Worm (Caenorhabditis elegans) whole organism, L1 larva: ENCODE results near the gene klo-1.

ENCODE experiments used
- C04F5.9 ChIP-seq: sonication (generic microtip); optimal IDR thresholded peaks from 2 replicates; lab custom pipeline; 2016; ENCODE audit warnings: missing genetic modification characterization, missing compliant biosample characterization
- C16A3.4 ChIP-seq: fragments of 150-350 bp; optimal IDR thresholded peaks from 2 replicates; lab custom pipeline; 2014; ENCODE audit warnings: missing biosample characterization, missing genetic modification characterization
- F16B12.6 ChIP-seq: fragments of 150-350 bp; optimal IDR thresholded peaks from 2 replicates; lab custom pipeline; 2014; ENCODE audit warnings: missing biosample characterization, missing genetic modification characterization
- alr-1 ChIP-seq: fragments of 200-800 bp; sonication (Bioruptor generic); optimal IDR thresholded peaks from 2 replicates; lab custom pipeline; 2018; ENCODE audit warnings: borderline replicate concordance, mild to moderate bottlenecking, missing genetic modification characterization, missing compliant biosample characterization
- ceh-8 ChIP-seq: fragments of 200-800 bp; sonication (Bioruptor generic); optimal IDR thresholded peaks from 2 replicates; lab custom pipeline; 2018; ENCODE audit warnings: mild to moderate bottlenecking, missing genetic modification characterization, moderate library complexity, missing compliant biosample characterization
- ceh-82 ChIP-seq, 3 experiments: fragments of 150-350 bp in 1 of 3; sonication (generic microtip) in 2 of 3; optimal IDR thresholded peaks; 2 replicates each; lab custom pipeline; 2014 to 2017; ENCODE audit warnings: missing biosample characterization in 3 of 3, missing genetic modification characterization in 3 of 3
- ceh-88 ChIP-seq: fragments of 200-800 bp; sonication (Bioruptor generic); IDR thresholded peaks from 2 replicates; pipeline ENCODE4 v1.3.6; 2022; ENCODE audit warnings: missing genetic modification characterization, missing compliant biosample characterization
- ces-1 ChIP-seq: fragments of 150-350 bp; optimal IDR thresholded peaks from 2 replicates; lab custom pipeline; 2014; ENCODE audit warnings: missing biosample characterization, missing genetic modification reagents, missing genetic modification characterization
- dpl-1 ChIP-seq, 3 experiments: fragments of 150-350 bp in 2 of 3; sonication (generic microtip) in 1 of 3; optimal IDR thresholded peaks; 2 replicates each; lab custom pipeline; 2014 to 2017; ENCODE audit warnings: missing biosample characterization in 3 of 3, missing genetic modification characterization in 3 of 3, missing genetic modification reagents in 3 of 3
- efl-1 ChIP-seq, 4 experiments: fragments of 150-350 bp; optimal IDR thresholded peaks in 3 of 4; peaks in 1 of 4; 1 replicate in 1 of 4; 2 replicates in 3 of 4; lab custom pipeline; 2014; ENCODE audit warnings: missing biosample characterization in 2 of 4, missing genetic modification characterization in 2 of 4, missing genetic modification reagents in 2 of 4
- efl-3 ChIP-seq: fragments of 200-800 bp; sonication (Bioruptor generic); optimal IDR thresholded peaks from 2 replicates; lab custom pipeline; 2018; ENCODE audit warnings: mild to moderate bottlenecking, missing genetic modification characterization, missing compliant biosample characterization
- egl-13 ChIP-seq: sonication (generic microtip); optimal IDR thresholded peaks from 2 replicates; lab custom pipeline; 2016; ENCODE audit warnings: missing genotype, missing genetic modification reagents, missing genetic modification characterization, missing compliant biosample characterization
- egl-27 ChIP-seq, 2 experiments: fragments of 150-350 bp in 1 of 2; sonication (generic microtip); optimal IDR thresholded peaks; 3 replicates each; lab custom pipeline; 2017 to 2018; ENCODE audit warnings: missing biosample characterization in 2 of 2, missing genetic modification characterization in 2 of 2, missing genetic modification reagents in 2 of 2
- fkh-10 ChIP-seq: sonication (generic microtip); optimal IDR thresholded peaks from 2 replicates; lab custom pipeline; 2017; ENCODE audit warnings: missing biosample characterization, missing genetic modification reagents, missing genetic modification characterization
- fkh-4 ChIP-seq: sonication (generic microtip); optimal IDR thresholded peaks from 2 replicates; lab custom pipeline; 2016; ENCODE audit warnings: missing compliant biosample characterization, missing genetic modification characterization, borderline replicate concordance
- fkh-8 ChIP-seq: sonication (generic microtip); optimal IDR thresholded peaks from 2 replicates; lab custom pipeline; 2016; ENCODE audit warnings: mild to moderate bottlenecking, missing genetic modification characterization, missing compliant biosample characterization
- isw-1 ChIP-seq: fragments of 200-800 bp; sonication (Bioruptor generic); IDR thresholded peaks from 2 replicates; pipeline ENCODE4 v1.3.6; 2022; ENCODE audit warnings: missing genetic modification characterization, missing compliant biosample characterization
- lin-39 ChIP-seq: fragments of 150-350 bp; optimal IDR thresholded peaks from 2 replicates; lab custom pipeline; 2014; ENCODE audit warnings: missing biosample characterization, missing genetic modification reagents, missing genetic modification characterization
- lsy-2 ChIP-seq, 2 experiments: fragments of 150-350 bp; optimal IDR thresholded peaks; 2 replicates each; lab custom pipeline; 2014; ENCODE audit warnings: missing biosample characterization in 2 of 2, missing genetic modification characterization in 2 of 2
- mdl-1 ChIP-seq, 2 experiments: fragments of 150-350 bp; optimal IDR thresholded peaks; 2 replicates each; lab custom pipeline; 2014 to 2017; ENCODE audit warnings: missing biosample characterization in 2 of 2, missing genetic modification characterization in 2 of 2, inconsistent platforms in 1 of 2
- mef-2 ChIP-seq: fragments of 150-350 bp; optimal IDR thresholded peaks from 2 replicates; lab custom pipeline; 2014; ENCODE audit warnings: missing biosample characterization, missing genetic modification characterization
- mep-1 ChIP-seq: fragments of 150-350 bp; optimal IDR thresholded peaks from 2 replicates; lab custom pipeline; 2014; ENCODE audit warnings: missing biosample characterization, missing genetic modification characterization
- nhr-11 ChIP-seq: fragments of 150-350 bp; optimal IDR thresholded peaks from 2 replicates; lab custom pipeline; 2014; ENCODE audit warnings: missing biosample characterization, missing genetic modification characterization
- nhr-12 ChIP-seq: sonication (generic microtip); optimal IDR thresholded peaks from 2 replicates; lab custom pipeline; 2017; ENCODE audit warnings: missing biosample characterization, missing genetic modification characterization
- nhr-28 ChIP-seq: fragments of 150-350 bp; optimal IDR thresholded peaks from 2 replicates; lab custom pipeline; 2014; ENCODE audit warnings: missing biosample characterization, missing genetic modification characterization
- nhr-47 ChIP-seq: sonication (generic microtip); optimal IDR thresholded peaks from 2 replicates; lab custom pipeline; 2016; ENCODE audit warnings: mild to moderate bottlenecking, missing genetic modification characterization, moderate library complexity, missing compliant biosample characterization
- nhr-77 ChIP-seq: fragments of 150-350 bp; optimal IDR thresholded peaks from 2 replicates; lab custom pipeline; 2014; ENCODE audit warnings: missing biosample characterization, missing genetic modification characterization
- pax-3 ChIP-seq: fragments of 200-800 bp; sonication (Bioruptor generic); optimal IDR thresholded peaks from 2 replicates; lab custom pipeline; 2018; ENCODE audit warnings: mild to moderate bottlenecking, missing genetic modification characterization, moderate library complexity, missing compliant biosample characterization
- rnt-1 ChIP-seq: sonication (generic microtip); optimal IDR thresholded peaks from 2 replicates; lab custom pipeline; 2016; ENCODE audit warnings: mild to moderate bottlenecking, missing genetic modification characterization, moderate library complexity, missing compliant biosample characterization
- snpc-4 ChIP-seq: fragments of 150-350 bp; optimal IDR thresholded peaks from 2 replicates; lab custom pipeline; 2014; ENCODE audit warnings: missing biosample characterization, missing genetic modification characterization
- sox-4 ChIP-seq: sonication (generic microtip); optimal IDR thresholded peaks from 2 replicates; lab custom pipeline; 2016; ENCODE audit warnings: missing genetic modification characterization, missing compliant biosample characterization
- sup-37 ChIP-seq: fragments of 200-800 bp; sonication (Bioruptor generic); optimal IDR thresholded peaks from 2 replicates; lab custom pipeline; 2018; ENCODE audit warnings: mild to moderate bottlenecking, missing genetic modification characterization, missing compliant biosample characterization
- tbx-2 ChIP-seq: sonication (generic microtip); optimal IDR thresholded peaks from 2 replicates; lab custom pipeline; 2016; ENCODE audit warnings: missing genetic modification characterization, missing compliant biosample characterization
- tlp-1 ChIP-seq: fragments of 150-350 bp; optimal IDR thresholded peaks from 2 replicates; lab custom pipeline; 2014; ENCODE audit warnings: missing biosample characterization, missing genetic modification characterization
- unc-130 ChIP-seq: fragments of 150-350 bp; optimal IDR thresholded peaks from 2 replicates; lab custom pipeline; 2017; ENCODE audit warnings: missing biosample characterization, missing genetic modification characterization, inconsistent platforms
- unc-30 ChIP-seq: sonication (generic microtip); optimal IDR thresholded peaks from 2 replicates; lab custom pipeline; 2017; ENCODE audit warnings: missing biosample characterization, missing genetic modification characterization
- unc-98 ChIP-seq: fragments of 200-800 bp; sonication (Bioruptor generic); IDR thresholded peaks from 2 replicates; pipeline ENCODE4 v1.3.6; 2022; ENCODE audit warnings: missing genetic modification characterization, missing compliant biosample characterization
- xbp-1 ChIP-seq: sonication (generic microtip); optimal IDR thresholded peaks from 2 replicates; lab custom pipeline; 2016; ENCODE audit warnings: missing genetic modification characterization, missing compliant biosample characterization
- zag-1 ChIP-seq: fragments of 150-350 bp; optimal IDR thresholded peaks from 2 replicates; lab custom pipeline; 2014; ENCODE audit warnings: missing biosample characterization, missing genetic modification characterization
- ztf-11 ChIP-seq, 2 experiments: sonication (generic microtip); optimal IDR thresholded peaks; 2 replicates each; lab custom pipeline; 2016 to 2017; ENCODE audit warnings: missing genetic modification characterization in 2 of 2, missing biosample characterization in 1 of 2, missing compliant biosample characterization in 1 of 2
- ztf-4 ChIP-seq: fragments of 150-350 bp; optimal IDR thresholded peaks from 2 replicates; lab custom pipeline; 2014; ENCODE audit warnings: missing biosample characterization, missing genetic modification characterization

Gene klo-1

DNA sequence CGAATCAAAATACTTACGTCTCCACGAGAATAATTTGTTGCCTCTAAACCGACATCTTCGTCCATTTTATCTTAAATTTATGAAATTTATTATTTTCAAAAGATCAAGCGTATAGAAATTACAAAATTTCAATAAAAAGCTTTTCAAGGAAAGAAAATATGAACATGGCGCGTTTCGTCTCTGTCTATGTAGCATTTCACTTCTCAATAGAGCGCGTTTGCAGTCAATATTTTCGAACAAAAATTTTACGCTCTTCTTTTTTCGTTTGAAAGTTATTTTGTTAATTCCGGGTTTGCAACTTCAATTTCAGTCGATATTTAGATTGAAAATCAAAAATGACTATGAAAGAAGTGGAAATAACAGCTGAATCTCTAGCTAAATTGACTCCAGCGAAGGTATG is 26.2 kb upstream of the klo-1 start, which contains the start of the genes hcf-1 and swd-2.2 (continued):
- TF ChIP-seq zag-1 (tag; lab: Kevin White, UChicago): no peak
- TF ChIP-seq dpl-1 (GFP tag; optimal IDR thresholded peaks at IDR 0.05; lab: Kevin White, UChicago): peak; percentile 41 to 77 (median 61)

DNA sequence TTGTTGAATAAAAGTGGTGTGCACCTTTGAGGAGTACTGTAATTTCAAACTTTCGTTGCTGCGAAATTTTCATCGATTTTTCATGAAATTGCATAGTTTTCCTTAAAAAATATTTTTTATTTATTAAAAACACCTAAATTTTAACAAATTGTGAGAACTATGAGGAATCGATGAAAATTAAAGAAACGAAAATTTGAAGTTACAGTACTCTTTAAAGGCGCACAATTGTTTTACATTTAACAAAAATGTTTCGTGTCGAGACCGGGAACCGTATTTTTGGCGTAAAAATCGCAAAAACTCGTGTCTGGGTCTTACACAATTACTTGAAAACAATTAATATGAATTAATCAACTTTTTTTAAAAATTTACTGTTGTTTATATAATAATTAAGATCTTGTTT is 22.1 kb upstream of the klo-1 start, which contains the start of gene rdl-1:
Gene rdl-1 (minus strand): TSS at position 101 of the 400 bp plus-strand sequence.
- TF ChIP-seq isw-1 (GFP tag; lab: Robert Waterston, UW): no peak
- TF ChIP-seq nhr-77: no peak
- no peak for TF ChIP-seq unc-130
- no peak for TF ChIP-seq tlp-1 (tag; lab: Kevin White, UChicago)
- no peak for TF ChIP-seq unc-98
- no peak for TF ChIP-seq snpc-4 (tag; lab: Kevin White, UChicago)

DNA sequence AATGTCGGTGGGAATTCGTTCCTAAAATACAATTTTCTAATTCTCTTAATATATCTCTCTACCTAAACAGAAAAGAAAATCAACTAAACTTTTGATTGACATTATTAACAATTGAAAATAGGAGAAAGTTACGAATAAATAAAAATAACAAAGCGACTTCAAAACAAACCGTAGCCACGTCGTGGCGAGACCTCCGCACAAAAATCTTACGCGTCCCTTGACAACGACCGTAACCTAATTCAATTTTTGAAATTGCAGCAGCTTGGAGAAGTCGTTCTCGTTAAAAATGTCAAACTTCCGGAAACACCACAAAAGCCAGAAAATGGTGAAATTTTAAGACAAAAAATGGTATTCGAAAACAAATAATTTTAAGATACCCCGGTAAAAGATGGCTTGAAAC is 16.3 kb upstream of the klo-1 start:
- TF ChIP-seq ztf-4 (tag; lab: Kevin White, UChicago) (no peak), fkh-10 (GFP tag; lab: Kevin White, UChicago) (no peak), ceh-8 (GFP tag; lab: Kevin White, UChicago) (no peak), nhr-77 (no peak), C16A3.4 (tag; lab: Kevin White, UChicago) (no peak), efl-1 (optimal IDR thresholded peaks at IDR 0.05; lab: Kevin White, UChicago) (no peak), efl-1 (GFP tag; optimal IDR thresholded peaks at IDR 0.05 in 1 of 2; lab: Kevin White, UChicago) (no peak), ceh-88 (GFP tag; lab: Robert Waterston, UW) (no peak), mef-2 (tag; lab: Kevin White, UChicago) (no peak), mep-1 (tag; lab: Kevin White, UChicago) (no peak), nhr-47 (tag; lab: Kevin White, UChicago) (no peak), unc-30 (tag; lab: Kevin White, UChicago) (no peak), tbx-2 (tag; lab: Kevin White, UChicago) (no peak), sup-37 (GFP tag; lab: Kevin White, UChicago) (no peak), xbp-1 (tag; lab: Kevin White, UChicago) (no peak), efl-3 (GFP tag; lab: Kevin White, UChicago) (no peak)

DNA sequence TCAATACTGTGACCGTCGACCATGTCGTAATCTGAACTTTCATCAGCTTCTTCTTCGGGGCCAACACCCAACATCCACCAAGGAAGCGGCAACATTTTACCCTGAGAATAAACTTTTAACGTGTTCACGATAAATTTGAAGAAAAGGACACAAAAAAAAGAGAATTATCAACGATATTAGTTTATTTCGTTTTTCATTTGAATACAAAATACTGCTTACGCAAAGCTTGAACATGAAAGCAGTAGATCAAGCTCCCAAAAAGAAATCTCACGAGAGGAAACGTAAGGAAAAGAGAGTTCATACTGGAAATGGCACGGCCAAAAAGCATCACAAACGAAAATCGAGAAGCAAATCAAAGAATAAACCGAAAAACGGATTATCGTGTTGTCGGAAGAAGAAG is 15.7 kb upstream of the klo-1 start, which contains the start of the genes C46A5.6 and C46A5.1:
Gene C46A5.6 (minus strand): TSS at position 101 of the 400 bp plus-strand sequence.
Gene C46A5.1 (plus strand): TSS at position 184 of the 400 bp plus-strand sequence.
- TF ChIP-seq lin-39 (tag; lab: Kevin White, UChicago) (no peak), fkh-8 (tag; lab: Kevin White, UChicago) (no peak), nhr-11 (no peak), nhr-77 (no peak), fkh-4 (tag; lab: Kevin White, UChicago) (no peak), egl-27 (tag; optimal IDR thresholded peaks at IDR 0.05; lab: Kevin White, UChicago) (no peak), isw-1 (GFP tag; lab: Robert Waterston, UW) (no peak), nhr-28 (tag; lab: Kevin White, UChicago) (no peak), alr-1 (tag; lab: Kevin White, UChicago) (no peak), unc-130 (no peak), C04F5.9 (tag; lab: Kevin White, UChicago) (no peak), sox-4 (tag; lab: Kevin White, UChicago) (no peak), rnt-1 (tag; lab: Kevin White, UChicago) (no peak), ztf-11 (tag; optimal IDR thresholded peaks at IDR 0.05; lab: Kevin White, UChicago) (no peak), unc-98 (no peak)

DNA sequence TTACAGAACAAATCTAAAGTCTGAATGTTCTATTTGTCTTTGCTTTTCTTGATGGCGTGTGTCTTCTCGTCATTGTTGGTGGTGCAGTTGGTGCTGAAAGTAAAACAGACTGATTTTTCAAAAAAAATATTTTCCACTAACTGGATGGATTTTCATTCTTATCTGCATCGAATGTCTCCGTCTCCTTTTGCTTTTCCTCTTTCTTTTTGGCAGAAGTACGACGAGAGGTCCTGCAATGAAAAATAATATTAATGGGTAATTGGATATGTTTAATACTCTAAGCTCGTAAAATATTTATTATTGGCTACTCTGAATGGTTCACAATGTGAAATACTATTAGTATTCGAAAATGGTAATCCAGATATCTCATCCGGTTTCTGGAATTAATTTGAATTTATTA is 12.1 kb upstream of the klo-1 start, which contains the start of gene del-7:
Gene del-7 (plus strand): TSS at position 301 of the 400 bp plus-strand sequence.
- no peak for TF ChIP-seq fkh-10 (GFP tag; lab: Kevin White, UChicago)
- no peak for TF ChIP-seq egl-13 (tag; lab: Kevin White, UChicago)
- no peak for TF ChIP-seq ceh-82 (tag; optimal IDR thresholded peaks at IDR 0.05; lab: Kevin White, UChicago)
- TF ChIP-seq efl-3 (GFP tag; lab: Kevin White, UChicago): no peak
- TF ChIP-seq mdl-1 (tag; optimal IDR thresholded peaks at IDR 0.05; lab: Kevin White, UChicago): no peak
- TF ChIP-seq lsy-2 (tag; optimal IDR thresholded peaks at IDR 0.05; lab: Kevin White, UChicago): no peak
- no peak for TF ChIP-seq pax-3 (tag; lab: Kevin White, UChicago)
- TF ChIP-seq fkh-4 (tag; lab: Kevin White, UChicago): no peak
- no peak for TF ChIP-seq dpl-1 (GFP tag; optimal IDR thresholded peaks at IDR 0.05; lab: Kevin White, UChicago)
- no peak for TF ChIP-seq nhr-47 (tag; lab: Kevin White, UChicago)
- no peak for TF ChIP-seq F16B12.6 (tag; lab: Kevin White, UChicago)
- no peak for TF ChIP-seq nhr-12 (tag; lab: Kevin White, UChicago)
- no peak for TF ChIP-seq ces-1 (GFP tag; lab: Kevin White, UChicago)
- no peak for TF ChIP-seq unc-98
- TF ChIP-seq tlp-1 (tag; lab: Kevin White, UChicago): no peak
- no peak for TF ChIP-seq alr-1 (tag; lab: Kevin White, UChicago)
